Worm (Caenorhabditis elegans): ENCODE results near the gene Y50D4C.6.

DNA sequence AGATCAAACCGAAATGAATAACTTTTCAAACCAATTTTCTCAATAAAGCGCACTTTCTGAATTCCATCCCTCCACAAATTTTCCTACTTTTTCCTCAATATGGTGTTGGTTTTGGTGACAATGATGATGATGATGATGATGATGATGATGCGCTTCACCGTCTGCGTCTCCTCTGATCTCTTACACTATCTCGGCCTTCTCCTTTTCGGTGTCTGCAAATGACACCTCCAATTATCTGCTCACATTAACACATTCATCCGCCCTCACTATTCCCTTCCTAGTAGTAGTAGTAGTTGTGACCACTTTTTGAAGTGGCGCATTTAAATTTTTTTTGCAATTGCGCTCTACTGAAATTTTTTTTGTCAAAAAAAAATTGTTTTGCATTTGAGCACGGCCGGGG, 29.0 kb upstream of the Y50D4C.6 start:
- no peak for TF ChIP-seq dao-5 (tag; optimal IDR thresholded peaks at IDR 0.05)
- no peak for TF ChIP-seq him-1 (tag; optimal IDR thresholded peaks at IDR 0.05)
